Fruit fly (Drosophila melanogaster) whole organism: ENCODE data around the gene Nha1.

Experiments
- CG8478 ChIP-seq: fragments of >200 bp; optimal IDR thresholded peaks from 2 replicates; lab custom pipeline; 2018; ENCODE audit warnings: inconsistent platforms
- Dll ChIP-seq: fragments of >200 bp; optimal IDR thresholded peaks from 2 replicates; lab custom pipeline; 2017
- pan ChIP-seq: fragments of >200 bp; optimal IDR thresholded peaks from 2 replicates; lab custom pipeline; 2017
- psq ChIP-seq: fragments of >200 bp; optimal IDR thresholded peaks from 2 replicates; lab custom pipeline; 2017
- usp ChIP-seq: fragments of >200 bp; optimal IDR thresholded peaks from 2 replicates; lab custom pipeline; 2017; ENCODE audit warnings: missing biosample characterization, missing genetic modification characterization, mixed read lengths

DNA sequence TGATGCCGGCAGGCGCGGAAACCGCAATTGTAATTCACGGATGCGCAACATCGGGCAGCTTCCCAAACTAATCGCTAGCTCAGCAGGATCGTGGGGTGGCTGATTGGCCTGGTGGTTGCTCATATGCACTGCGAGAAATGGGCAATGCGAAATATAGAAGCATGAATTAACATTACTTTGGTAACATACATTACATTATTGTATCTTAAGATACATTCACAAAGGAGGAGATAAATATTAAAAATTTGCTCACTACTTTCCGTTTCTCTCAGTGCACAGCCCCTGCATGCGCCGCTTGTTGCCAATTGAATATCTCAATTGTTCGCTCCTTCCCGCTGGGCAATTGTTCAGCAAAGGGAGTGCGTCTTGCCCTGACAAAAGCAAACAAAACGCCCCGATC, 28.8 kb downstream of the Nha1 start:
- no peak for TF ChIP-seq pan
- TF ChIP-seq CG8478 (lab: Kevin White, UChicago) = no peak
- no peak for TF ChIP-seq usp (GFP tag; lab: Kevin White, UChicago)
- TF ChIP-seq psq (lab: Kevin White, UChicago) = no peak
- TF ChIP-seq Dll (lab: Kevin White, UChicago) = no peak
